Fruit fly (Drosophila melanogaster): Measurements from ENCODE around the gene tilB.

tilB gene

dm6 chrX:22490584-22490983 is 41.0 kb downstream of the tilB start (continued):
- TF ChIP-seq CG8765 (GFP tag; IDR thresholded peaks at IDR 0.05) (no peak), crp (GFP tag; optimal IDR thresholded peaks at IDR 0.05) (no peak), CG11723 (GFP tag; optimal IDR thresholded peaks at IDR 0.05) (no peak), CG15696 (tag; optimal IDR thresholded peaks at IDR 0.05) (no peak), Vsx1 (GFP tag; optimal IDR thresholded peaks at IDR 0.05) (no peak), ci (GFP tag; IDR thresholded peaks at IDR 0.05) (no peak), insv (GFP tag; optimal IDR thresholded peaks at IDR 0.05) (no peak), CG34376 (GFP tag; optimal IDR thresholded peaks at IDR 0.05) (peak; percentile 71), grn (GFP tag; optimal IDR thresholded peaks at IDR 0.05) (peak; percentile 66), CG10274 (GFP tag; optimal IDR thresholded peaks at IDR 0.05) (no peak), CG11560 (tag; IDR thresholded peaks at IDR 0.05) (no peak), H2.0 (GFP tag; IDR thresholded peaks at IDR 0.05) (no peak), Stat92E (GFP tag; optimal IDR thresholded peaks at IDR 0.05) (peak in 1 of 3 experiments; percentile 8), CG11085 (GFP tag; IDR thresholded peaks at IDR 0.05) (no peak), h (optimal IDR thresholded peaks at IDR 0.05) (no peak), cad (GFP tag; optimal IDR thresholded peaks at IDR 0.05) (no peak), CG12071 (GFP tag; optimal IDR thresholded peaks at IDR 0.05) (no peak), CG13894 (tag; optimal IDR thresholded peaks at IDR 0.05) (peak; percentile 94), tna (GFP tag; IDR thresholded peaks at IDR 0.05; ENCODE audit: partially characterized antibody) (no peak)

- TF ChIP-seq CG8924 (tag; optimal IDR thresholded peaks at IDR 0.05) = peak; percentile 77
- TF ChIP-seq odd (GFP tag; optimal IDR thresholded peaks at IDR 0.05) = peak; percentile 38
- peak; percentile 71 for TF ChIP-seq Ssrp (tag; optimal IDR thresholded peaks at IDR 0.05)
- peak; percentile 62 for TF ChIP-seq D19A (tag; optimal IDR thresholded peaks at IDR 0.05)
- TF ChIP-seq CG4424 (GFP tag; optimal IDR thresholded peaks at IDR 0.05) = peak; percentile 63
- peak; percentile 78 for TF ChIP-seq sug (tag; optimal IDR thresholded peaks at IDR 0.05)
- 0 out of 2 replicates have a peak, but pooled peaks have one; percentile 8 for TF ChIP-seq H2.0 (GFP tag; IDR thresholded peaks at IDR 0.05)
- TF ChIP-seq CG18764 (GFP tag; optimal IDR thresholded peaks at IDR 0.05) = peak; percentile 11
- TF ChIP-seq CG6689 (GFP tag; IDR thresholded peaks at IDR 0.05) = peak; percentile 33; the same call in 1 of the 2 replicates
- TF ChIP-seq Adf1 (GFP tag; IDR thresholded peaks at IDR 0.05) = no peak; the same call in 1 of the 2 replicates
- TF ChIP-seq Mrtf (GFP tag; IDR thresholded peaks at IDR 0.05) = 0 out of 3 replicates have a peak, but pooled peaks have one; percentile 29
- TF ChIP-seq gce (GFP tag; IDR thresholded peaks at IDR 0.05) = no peak
- TF ChIP-seq D (optimal IDR thresholded peaks at IDR 0.05) = no peak
- peak; percentile 65 for TF ChIP-seq D (GFP tag; optimal IDR thresholded peaks at IDR 0.05)
- peak; percentile 12 for TF ChIP-seq CG13296 (GFP tag; optimal IDR thresholded peaks at IDR 0.05)
- TF ChIP-seq CG10462 (GFP tag; optimal IDR thresholded peaks at IDR 0.05) = no peak
- peak; percentile 54 for TF ChIP-seq CG6654 (GFP tag; optimal IDR thresholded peaks at IDR 0.05)
- peak; percentile 88 for TF ChIP-seq CoRest (tag; optimal IDR thresholded peaks at IDR 0.05)
- no peak for TF ChIP-seq CG12071 (GFP tag; optimal IDR thresholded peaks at IDR 0.05)
- TF ChIP-seq tap (tag; optimal IDR thresholded peaks at IDR 0.05) = peak; percentile 22
- TF ChIP-seq Oli (tag; optimal IDR thresholded peaks at IDR 0.05) = peak; percentile 84
- TF ChIP-seq CG8281 (tag; optimal IDR thresholded peaks at IDR 0.05) = peak; percentile 21
- TF ChIP-seq CG30403 (GFP tag; optimal IDR thresholded peaks at IDR 0.05) = peak; percentile 76
- peak; percentile 67 for TF ChIP-seq Sox102F (GFP tag; optimal IDR thresholded peaks at IDR 0.05)
- peak; percentile 64 for TF ChIP-seq D19B (GFP tag; optimal IDR thresholded peaks at IDR 0.05)
- peak; percentile 16 for TF ChIP-seq ewg (GFP tag; optimal IDR thresholded peaks at IDR 0.05)
- TF ChIP-seq ind (GFP tag; optimal IDR thresholded peaks at IDR 0.05) = peak; percentile 59
- 0 out of 2 replicates have a peak, but pooled peaks have one; percentile 31 for TF ChIP-seq sisA (GFP tag; IDR thresholded peaks at IDR 0.05)
- TF ChIP-seq CG2120 (GFP tag; optimal IDR thresholded peaks at IDR 0.05) = peak; percentile 47
- TF ChIP-seq CG9727 (GFP tag; optimal IDR thresholded peaks at IDR 0.05) = peak; percentile 80
- 0 out of 2 replicates have a peak, but pooled peaks have one; percentile 12 for TF ChIP-seq ssp (GFP tag; IDR thresholded peaks at IDR 0.05)
- TF ChIP-seq Six4 (GFP tag; optimal IDR thresholded peaks at IDR 0.05) = peak; percentile 46
Observed at dm6 chrX:22491028-22491769, 41.7 kb downstream of the tilB start.
